Fruit fly (Drosophila melanogaster) whole organism, embryonic: ENCODE measurements around the gene CG4004.

Experiments
- CG11723 ChIP-seq: fragments of 200-800 bp; sonication (Bioruptor generic); optimal IDR thresholded peaks from 2 replicates; lab custom pipeline; 2017; ENCODE audit warnings: missing biosample characterization, mild to moderate bottlenecking, missing genetic modification characterization
- CG2712 ChIP-seq: fragments of 200-800 bp; optimal IDR thresholded peaks from 3 replicates; lab custom pipeline; 2019; ENCODE audit warnings: missing biosample characterization, mild to moderate bottlenecking, missing genetic modification characterization, moderate library complexity
- CG34376 ChIP-seq: fragments of 200-800 bp; sonication (Bioruptor generic); optimal IDR thresholded peaks from 2 replicates; lab custom pipeline; 2018; ENCODE audit warnings: missing biosample characterization, mild to moderate bottlenecking, missing genetic modification characterization
- Hr51 ChIP-seq, 2 experiments: fragments of 200-800 bp; sonication (Bioruptor generic); optimal IDR thresholded peaks; 2 replicates in 1 of 2; 3 replicates in 1 of 2; lab custom pipeline; 2016 to 2018; ENCODE audit warnings: missing biosample characterization in 2 of 2, missing genetic modification characterization in 2 of 2, mild to moderate bottlenecking in 1 of 2, moderate library complexity in 1 of 2
- Sox102F ChIP-seq: fragments of 200-800 bp; sonication (Bioruptor generic); optimal IDR thresholded peaks from 2 replicates; lab custom pipeline; 2018; ENCODE audit warnings: missing biosample characterization, mild to moderate bottlenecking, missing genetic modification characterization, moderate library complexity
- eve ChIP-seq, 2 experiments: fragments of >200 bp; optimal IDR thresholded peaks; 2 replicates each; lab custom pipeline; 2017; ENCODE audit warnings: missing biosample characterization in 2 of 2, missing genetic modification characterization in 2 of 2
- nau ChIP-seq: fragments of 200-800 bp; sonication (Bioruptor generic); optimal IDR thresholded peaks from 3 replicates; lab custom pipeline; 2017; ENCODE audit warnings: missing biosample characterization, mild to moderate bottlenecking, missing genetic modification characterization, missing genetic modification reagents
- nom ChIP-seq: fragments of 200-800 bp; sonication (Bioruptor generic); optimal IDR thresholded peaks from 2 replicates; lab custom pipeline; 2017; ENCODE audit warnings: missing biosample characterization, missing genetic modification characterization, mild to moderate bottlenecking, moderate library complexity, missing genetic modification reagents
- tio ChIP-seq: fragments of 200-800 bp; sonication (Bioruptor generic); optimal IDR thresholded peaks from 2 replicates; lab custom pipeline; 2017; ENCODE audit warnings: missing biosample characterization, missing genetic modification characterization, inconsistent platforms
- wek ChIP-seq: fragments of 200-800 bp; sonication (Bioruptor generic); optimal IDR thresholded peaks from 3 replicates; lab custom pipeline; 2018; ENCODE audit warnings: missing biosample characterization, mild to moderate bottlenecking, missing genetic modification characterization, moderate library complexity

DNA sequence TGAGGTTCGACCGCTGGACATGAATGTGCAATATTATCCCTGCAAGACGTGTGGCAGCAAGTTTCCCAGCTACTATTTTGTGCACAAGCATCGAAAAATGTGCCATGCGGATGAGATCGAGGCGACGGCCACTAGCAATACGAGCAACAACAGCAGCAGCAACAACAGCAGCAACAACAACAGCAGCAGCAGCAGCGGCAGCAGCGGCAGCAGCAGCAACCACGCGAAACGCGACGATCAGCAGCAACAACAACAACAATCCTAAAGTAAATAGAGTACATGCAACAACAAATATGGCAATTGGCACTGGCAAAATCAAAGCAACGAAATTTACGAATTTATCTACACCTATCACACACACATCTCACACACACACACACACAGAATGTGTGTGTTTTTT is 35.7 kb upstream of the CG4004 start:
- TF ChIP-seq Hr51 (GFP tag; optimal IDR thresholded peaks at IDR 0.05; lab: Kevin White, UChicago) (no peak), eve (GFP tag; optimal IDR thresholded peaks at IDR 0.05; lab: Kevin White, UChicago) (no peak), nau (no peak), wek (GFP tag; lab: Kevin White, UChicago) (no peak), nom (GFP tag; lab: Kevin White, UChicago) (no peak), CG11723 (GFP tag; lab: Kevin White, UChicago) (no peak), Sox102F (no peak), CG34376 (GFP tag; lab: Kevin White, UChicago) (no peak), CG2712 (tag; lab: Kevin White, UChicago) (no peak), tio (GFP tag; lab: Kevin White, UChicago) (no peak)
